Fruit fly (Drosophila melanogaster): ENCODE results near the gene CG17472.

DNA sequence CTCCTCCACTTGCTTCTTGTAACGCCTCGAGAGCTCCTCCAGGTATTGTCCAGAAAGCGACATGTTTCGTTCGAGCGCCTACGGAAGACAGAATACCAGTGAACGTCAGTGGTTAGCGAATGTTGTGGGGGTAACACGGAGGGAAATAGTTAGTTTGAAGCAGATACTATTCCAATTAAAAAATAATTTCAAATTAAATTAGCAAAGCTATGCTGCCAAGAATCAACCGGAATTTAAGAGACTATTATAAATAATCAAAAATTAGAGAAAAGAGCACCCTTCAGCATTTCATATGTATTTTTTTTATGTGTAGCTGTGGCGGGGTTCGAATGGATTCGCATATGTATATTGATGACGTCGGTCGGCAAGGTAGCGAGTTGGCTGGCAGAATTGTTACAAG lies 26.8 kb downstream of the CG17472 start:
- TF ChIP-seq CG8478 (optimal IDR thresholded peaks at IDR 0.05) (no peak), usp (GFP tag; optimal IDR thresholded peaks at IDR 0.05) (no peak), pan (optimal IDR thresholded peaks at IDR 0.05) (no peak), psq (optimal IDR thresholded peaks at IDR 0.05) (no peak), Dll (optimal IDR thresholded peaks at IDR 0.05) (no peak), EcR (GFP tag; optimal IDR thresholded peaks at IDR 0.05) (no peak)
